Worm (Caenorhabditis elegans) whole organism, L4 larva: ENCODE results near the gene srh-246.

Source experiments
- F26F4.8 ChIP-seq: fragments of 200-800 bp; sonication (Bioruptor generic); conservative IDR thresholded peaks from 2 replicates; pipeline ENCODE4 v1.3.6; 2022; ENCODE audit warnings: missing genetic modification characterization, missing compliant biosample characterization
- R02D3.7 ChIP-seq: fragments of 150-350 bp; sonication (generic microtip); optimal IDR thresholded peaks from 3 replicates; lab custom pipeline; 2014; ENCODE audit warnings: missing biosample characterization, missing genetic modification characterization
- Y48G9A.11 ChIP-seq: fragments of 200-800 bp; sonication (Bioruptor generic); IDR thresholded peaks from 2 replicates; pipeline ENCODE4 v1.3.6; 2022; ENCODE audit warnings: missing genetic modification reagents, missing genetic modification characterization, missing compliant biosample characterization
- Y75B8A.6 ChIP-seq: fragments of 200-800 bp; sonication (Bioruptor generic); IDR thresholded peaks from 2 replicates; pipeline ENCODE4 v1.3.6; 2022; ENCODE audit warnings: missing genetic modification reagents, missing genetic modification characterization, missing compliant biosample characterization
- ZK337.2 ChIP-seq: fragments of 200-800 bp; sonication (Bioruptor generic); IDR thresholded peaks from 2 replicates; pipeline ENCODE4 v1.3.6; 2022; ENCODE audit warnings: missing genetic modification reagents, missing genetic modification characterization, missing compliant biosample characterization
- arid-1 ChIP-seq: fragments of 200-800 bp; sonication (Bioruptor generic); conservative IDR thresholded peaks from 2 replicates; pipeline ENCODE4 v1.3.6; 2022; ENCODE audit warnings: missing genetic modification reagents, missing genetic modification characterization, missing compliant biosample characterization
- attf-4 ChIP-seq: sonication (generic microtip); optimal IDR thresholded peaks from 3 replicates; lab custom pipeline; 2017; ENCODE audit warnings: missing biosample characterization, missing genetic modification characterization
- ceh-20 ChIP-seq: fragments of 200-800 bp; sonication (Bioruptor generic); IDR thresholded peaks from 2 replicates; pipeline ENCODE4 v1.3.6; 2022; ENCODE audit warnings: missing genetic modification reagents, missing genetic modification characterization, missing compliant biosample characterization
- ceh-32 ChIP-seq: sonication (generic microtip); optimal IDR thresholded peaks from 2 replicates; lab custom pipeline; 2016; ENCODE audit warnings: mild to moderate bottlenecking, missing genetic modification characterization, missing compliant biosample characterization; ENCODE audit not compliant: poor library complexity
- ceh-62 ChIP-seq: sonication (generic microtip); optimal IDR thresholded peaks from 2 replicates; lab custom pipeline; 2017; ENCODE audit warnings: missing biosample characterization, missing genetic modification characterization
- ces-1 ChIP-seq: fragments of 150-350 bp; sonication (generic microtip); optimal IDR thresholded peaks from 4 replicates; lab custom pipeline; 2014; ENCODE audit warnings: missing biosample characterization, missing genetic modification reagents, missing genetic modification characterization
- cey-2 ChIP-seq: sonication (generic microtip); optimal IDR thresholded peaks from 3 replicates; lab custom pipeline; 2017; ENCODE audit warnings: missing genetic modification characterization, mild to moderate bottlenecking, missing compliant biosample characterization, antibody characterized with exemption, borderline replicate concordance; ENCODE audit not compliant: insufficient read depth
- daf-12 ChIP-seq: fragments of 150-350 bp; optimal IDR thresholded peaks from 2 replicates; lab custom pipeline; 2014; ENCODE audit warnings: missing biosample characterization, missing genetic modification reagents, missing genetic modification characterization
- daf-16 ChIP-seq, 3 experiments: sonication (generic microtip); optimal IDR thresholded peaks; 2 replicates each; lab custom pipeline; 2016 to 2017; ENCODE audit warnings: missing genetic modification characterization in 3 of 3, missing genetic modification reagents in 3 of 3, mild to moderate bottlenecking in 2 of 3, missing compliant biosample characterization in 2 of 3, missing biosample characterization in 1 of 3, moderate library complexity in 1 of 3
- daf-8 ChIP-seq: fragments of 200-800 bp; sonication (Bioruptor generic); IDR thresholded peaks from 2 replicates; pipeline ENCODE4 v1.3.6; 2022; ENCODE audit warnings: missing genetic modification characterization, missing compliant biosample characterization
- dmd-6 ChIP-seq: fragments of 200-800 bp; sonication (Bioruptor generic); IDR thresholded peaks from 2 replicates; pipeline ENCODE4 v1.3.6; 2022; ENCODE audit warnings: missing genetic modification reagents, missing genetic modification characterization, missing compliant biosample characterization
- dve-1 ChIP-seq: sonication (generic microtip); optimal IDR thresholded peaks from 2 replicates; lab custom pipeline; 2017; ENCODE audit warnings: antibody characterized with exemption, mild to moderate bottlenecking, missing genetic modification characterization, missing compliant biosample characterization; ENCODE audit not compliant: insufficient read depth
- egl-43 ChIP-seq: fragments of 200-800 bp; sonication (Bioruptor generic); IDR thresholded peaks from 2 replicates; pipeline ENCODE4 v1.3.6; 2022; ENCODE audit warnings: missing genetic modification reagents, missing genetic modification characterization, missing compliant biosample characterization
- hlh-11 ChIP-seq: fragments of 200-800 bp; sonication (Bioruptor generic); optimal IDR thresholded peaks from 2 replicates; lab custom pipeline; 2018; ENCODE audit warnings: mild to moderate bottlenecking, missing genetic modification characterization, missing compliant biosample characterization
- hlh-30 ChIP-seq: sonication (generic microtip); optimal IDR thresholded peaks from 2 replicates; lab custom pipeline; 2017; ENCODE audit warnings: antibody characterized with exemption, mild to moderate bottlenecking, missing genetic modification characterization, missing compliant biosample characterization; ENCODE audit not compliant: insufficient read depth
- hmg-1.1 ChIP-seq: fragments of 200-800 bp; sonication (Bioruptor generic); IDR thresholded peaks from 2 replicates; pipeline ENCODE4 v1.3.6; 2022; ENCODE audit warnings: missing genetic modification reagents, missing genetic modification characterization, missing compliant biosample characterization
- jun-1 ChIP-seq: fragments of 150-350 bp; optimal IDR thresholded peaks from 2 replicates; lab custom pipeline; 2014; ENCODE audit warnings: missing biosample characterization, missing genetic modification reagents, missing genetic modification characterization
- lim-7 ChIP-seq: fragments of 200-800 bp; sonication (Bioruptor generic); IDR thresholded peaks from 2 replicates; pipeline ENCODE4 v1.3.6; 2022; ENCODE audit warnings: missing genetic modification characterization, missing compliant biosample characterization
- lin-1 ChIP-seq: fragments of 200-800 bp; sonication (Bioruptor generic); IDR thresholded peaks from 2 replicates; pipeline ENCODE4 v1.3.6; 2022; ENCODE audit warnings: missing genetic modification reagents, missing genetic modification characterization, missing compliant biosample characterization
- lin-29 ChIP-seq: fragments of 200-800 bp; sonication (Bioruptor generic); IDR thresholded peaks from 2 replicates; pipeline ENCODE4 v1.3.6; 2022; ENCODE audit warnings: missing genetic modification reagents, missing genetic modification characterization, missing compliant biosample characterization
- lin-39 ChIP-seq: fragments of 150-350 bp; optimal IDR thresholded peaks from 2 replicates; lab custom pipeline; 2014; ENCODE audit warnings: missing biosample characterization, missing genetic modification reagents, missing genetic modification characterization
- lsy-2 ChIP-seq, 2 experiments: fragments of 150-350 bp in 1 of 2; sonication (generic microtip) in 1 of 2; optimal IDR thresholded peaks; 2 replicates each; lab custom pipeline; 2014 to 2017; ENCODE audit warnings: missing biosample characterization in 2 of 2, missing genetic modification characterization in 2 of 2
- madf-5 ChIP-seq, 2 experiments: fragments of 200-800 bp; sonication (Bioruptor generic); IDR thresholded peaks; 2 replicates each; pipeline ENCODE4 v1.3.6; 2022; ENCODE audit warnings: missing compliant biosample characterization in 2 of 2, missing genetic modification characterization in 2 of 2
- mdl-1 ChIP-seq, 2 experiments: fragments of 150-350 bp in 1 of 2; sonication (generic microtip) in 1 of 2; optimal IDR thresholded peaks; 2 replicates each; lab custom pipeline; 2014 to 2017; ENCODE audit warnings: missing biosample characterization in 2 of 2, missing genetic modification characterization in 2 of 2
- mes-2 ChIP-seq: sonication (generic microtip); optimal IDR thresholded peaks from 2 replicates; lab custom pipeline; 2016; ENCODE audit warnings: missing genotype, mild to moderate bottlenecking, missing genetic modification characterization, missing compliant biosample characterization; ENCODE audit not compliant: poor library complexity, severe bottlenecking
- nhr-10 ChIP-seq: fragments of 150-350 bp; optimal IDR thresholded peaks from 2 replicates; lab custom pipeline; 2014; ENCODE audit warnings: missing biosample characterization, missing genetic modification characterization
- nhr-11 ChIP-seq: fragments of 150-350 bp; optimal IDR thresholded peaks from 2 replicates; lab custom pipeline; 2014; ENCODE audit warnings: missing biosample characterization, missing genetic modification characterization
- nhr-111 ChIP-seq: fragments of 200-800 bp; sonication (Bioruptor generic); optimal IDR thresholded peaks from 2 replicates; lab custom pipeline; 2018; ENCODE audit warnings: mild to moderate bottlenecking, missing genetic modification characterization, missing compliant biosample characterization
- nhr-237 ChIP-seq: sonication (generic microtip); optimal IDR thresholded peaks from 2 replicates; lab custom pipeline; 2017; ENCODE audit warnings: missing biosample characterization, missing genetic modification characterization
- nhr-25 ChIP-seq: sonication (generic microtip); optimal IDR thresholded peaks from 2 replicates; lab custom pipeline; 2017; ENCODE audit warnings: missing genetic modification characterization, mild to moderate bottlenecking, missing compliant biosample characterization, antibody characterized with exemption, moderate library complexity, borderline replicate concordance; ENCODE audit not compliant: insufficient read depth
- nhr-28 ChIP-seq: fragments of 150-350 bp; optimal IDR thresholded peaks from 2 replicates; lab custom pipeline; 2014; ENCODE audit warnings: missing biosample characterization, missing genetic modification characterization
- nhr-42 ChIP-seq: fragments of 200-800 bp; sonication (Bioruptor generic); IDR thresholded peaks from 2 replicates; pipeline ENCODE4 v1.3.6; 2022; ENCODE audit warnings: missing genetic modification characterization, missing compliant biosample characterization
- pha-4 ChIP-seq, 2 experiments: fragments of 150-350 bp in 1 of 2; fragments of 200-800 bp in 1 of 2; sonication (Bioruptor generic) in 1 of 2; IDR thresholded peaks in 1 of 2; optimal IDR thresholded peaks in 1 of 2; 2 replicates each; pipeline versions ENCODE4 v1.3.6 to Lab custom; 2014 to 2022; ENCODE audit warnings: missing genetic modification characterization in 2 of 2, missing genetic modification reagents in 2 of 2, missing biosample characterization in 1 of 2, missing compliant biosample characterization in 1 of 2
- php-3 ChIP-seq: fragments of 200-800 bp; sonication (Bioruptor generic); IDR thresholded peaks from 2 replicates; pipeline ENCODE4 v1.3.6; 2022; ENCODE audit warnings: missing genetic modification reagents, missing genetic modification characterization, missing compliant biosample characterization
- pqm-1 ChIP-seq: sonication (generic microtip); optimal IDR thresholded peaks from 2 replicates; lab custom pipeline; 2017; ENCODE audit warnings: missing biosample characterization, missing genetic modification characterization
- rbr-2 ChIP-seq: sonication (generic microtip); optimal IDR thresholded peaks from 2 replicates; lab custom pipeline; 2016; ENCODE audit warnings: missing genotype, missing genetic modification characterization, missing compliant biosample characterization
- saeg-2 ChIP-seq: fragments of 200-800 bp; sonication (Bioruptor generic); IDR thresholded peaks from 2 replicates; pipeline ENCODE4 v1.3.6; 2022; ENCODE audit warnings: missing genetic modification reagents, missing genetic modification characterization, missing compliant biosample characterization
- sdz-12 ChIP-seq: fragments of 200-800 bp; sonication (Bioruptor generic); optimal IDR thresholded peaks from 2 replicates; lab custom pipeline; 2018; ENCODE audit warnings: mild to moderate bottlenecking, missing genetic modification characterization, missing compliant biosample characterization
- skn-1 ChIP-seq: fragments of 150-350 bp; optimal IDR thresholded peaks from 2 replicates; lab custom pipeline; 2014; ENCODE audit warnings: missing biosample characterization, missing genetic modification characterization
- spr-1 ChIP-seq: sonication (generic microtip); optimal IDR thresholded peaks from 2 replicates; lab custom pipeline; 2016; ENCODE audit warnings: mild to moderate bottlenecking, missing genetic modification characterization, missing compliant biosample characterization
- tag-97 ChIP-seq: fragments of 200-800 bp; sonication (Bioruptor generic); IDR thresholded peaks from 2 replicates; pipeline ENCODE4 v1.3.6; 2022; ENCODE audit warnings: missing genetic modification characterization, missing compliant biosample characterization
- unc-39 ChIP-seq: sonication (generic microtip); optimal IDR thresholded peaks from 2 replicates; lab custom pipeline; 2017; ENCODE audit warnings: missing biosample characterization, missing genetic modification characterization
- zfp-3 ChIP-seq: fragments of 200-800 bp; sonication (Bioruptor generic); conservative IDR thresholded peaks from 2 replicates; pipeline ENCODE4 v1.3.6; 2022; ENCODE audit warnings: missing genetic modification reagents, missing genetic modification characterization, missing compliant biosample characterization
- ztf-11 ChIP-seq: fragments of 150-350 bp; optimal IDR thresholded peaks from 2 replicates; lab custom pipeline; 2014; ENCODE audit warnings: missing biosample characterization, missing genetic modification characterization

Gene srh-246

ce11 chrV:676550-677084 lies 19.0 kb upstream of the srh-246 start, which contains the start of the genes fbxa-72 and srx-21 (continued):
- TF ChIP-seq hmg-1.1 (GFP tag; lab: Robert Waterston, UW) (no peak), nhr-28 (tag; lab: Kevin White, UChicago) (peak; percentile 90), madf-5 (GFP tag; IDR thresholded peaks at IDR 0.05; lab: Robert Waterston, UW) (no peak), mes-2 (tag; lab: Kevin White, UChicago) (peak; percentile 44), cey-2 (tag; lab: Kevin White, UChicago) (no peak), pqm-1 (tag; lab: Kevin White, UChicago) (peak; percentile 62), nhr-25 (tag; lab: Kevin White, UChicago) (peak; percentile 51), nhr-237 (no peak), daf-16 (GFP tag; optimal IDR thresholded peaks at IDR 0.05; lab: Kevin White, UChicago) (no peak), daf-16 (tag; optimal IDR thresholded peaks at IDR 0.05; lab: Kevin White, UChicago) (no peak), rbr-2 (tag; lab: Kevin White, UChicago) (no peak), daf-12 (tag; lab: Kevin White, UChicago) (no peak), ceh-32 (tag; lab: Kevin White, UChicago) (no peak), saeg-2 (GFP tag; lab: Robert Waterston, UW) (no peak), daf-8 (GFP tag; lab: Robert Waterston, UW) (no peak), sdz-12 (GFP tag; lab: Kevin White, UChicago) (no peak), ZK337.2 (GFP tag; lab: Robert Waterston, UW) (no peak), Y48G9A.11 (GFP tag; lab: Robert Waterston, UW) (no peak), zfp-3 (GFP tag; lab: Robert Waterston, UW) (no peak), unc-39 (no peak), nhr-42 (GFP tag; lab: Robert Waterston, UW) (no peak), pha-4 (GFP tag; IDR thresholded peaks at IDR 0.05; lab: Robert Waterston, UW) (no peak), pha-4 (tag; optimal IDR thresholded peaks at IDR 0.05; lab: Kevin White, UChicago) (no peak), skn-1 (tag; lab: Kevin White, UChicago) (no peak), dmd-6 (peak; percentile 75), nhr-10 (tag; lab: Kevin White, UChicago) (no peak), nhr-111 (no peak), lsy-2 (tag; optimal IDR thresholded peaks at IDR 0.05; lab: Kevin White, UChicago) (no peak), lin-39 (tag; lab: Kevin White, UChicago) (no peak), ztf-11 (tag; lab: Kevin White, UChicago) (no peak), lin-1 (GFP tag; lab: Robert Waterston, UW) (no peak), ceh-20 (GFP tag; lab: Robert Waterston, UW) (no peak), hlh-11 (tag; lab: Kevin White, UChicago) (peak; percentile 52), R02D3.7 (no peak), lin-29 (no peak), tag-97 (GFP tag; lab: Robert Waterston, UW) (no peak), spr-1 (tag; lab: Kevin White, UChicago) (no peak), php-3 (GFP tag; lab: Robert Waterston, UW) (no peak), ces-1 (GFP tag; lab: Kevin White, UChicago) (no peak), nhr-11 (no peak), egl-43 (GFP tag; lab: Robert Waterston, UW) (no peak), jun-1 (tag; lab: Kevin White, UChicago) (no peak), lim-7 (no peak), dve-1 (tag; lab: Kevin White, UChicago) (peak; percentile 43), ceh-62 (tag; lab: Kevin White, UChicago) (no peak), hlh-30 (tag; lab: Kevin White, UChicago) (no peak), arid-1 (GFP tag; lab: Robert Waterston, UW) (no peak), F26F4.8 (no peak), attf-4 (tag; lab: Kevin White, UChicago) (no peak), mdl-1 (tag; optimal IDR thresholded peaks at IDR 0.05; lab: Kevin White, UChicago) (peak in 1 of 2 experiments; percentile 28), Y75B8A.6 (no peak)
